Fruit fly (Drosophila melanogaster) whole organism, adult: Measurements from ENCODE around the gene CG13946.

Source experiments
- CG11617 ChIP-seq: fragments of 200-800 bp; sonication (Bioruptor generic); optimal IDR thresholded peaks from 2 replicates; lab custom pipeline; 2017; ENCODE audit warnings: mild to moderate bottlenecking, missing biosample characterization, missing genetic modification reagents, missing genetic modification characterization
- CG12768 ChIP-seq: fragments of 200-800 bp; sonication (Bioruptor generic); optimal IDR thresholded peaks from 2 replicates; lab custom pipeline; 2017; ENCODE audit warnings: missing biosample characterization, missing genetic modification characterization, mild to moderate bottlenecking, moderate library complexity, missing genetic modification reagents
- CG14711 ChIP-seq: fragments of 200-800 bp; sonication (Bioruptor generic); optimal IDR thresholded peaks from 2 replicates; lab custom pipeline; 2018; ENCODE audit warnings: missing biosample characterization, mild to moderate bottlenecking, missing genetic modification characterization, moderate library complexity
- CG1620 ChIP-seq: fragments of 200-800 bp; sonication (Bioruptor generic); optimal IDR thresholded peaks from 2 replicates; lab custom pipeline; 2016; ENCODE audit warnings: missing biosample characterization, missing genetic modification characterization
- CG33017 ChIP-seq: fragments of 200-800 bp; sonication (Bioruptor generic); optimal IDR thresholded peaks from 2 replicates; lab custom pipeline; 2018; ENCODE audit warnings: missing biosample characterization, mild to moderate bottlenecking, missing genetic modification characterization, moderate library complexity
- CG5204 ChIP-seq: fragments of 200-800 bp; sonication (Bioruptor generic); optimal IDR thresholded peaks from 2 replicates; lab custom pipeline; 2016; ENCODE audit warnings: missing biosample characterization, missing genetic modification characterization
- CG7045 ChIP-seq: fragments of 200-800 bp; sonication (Bioruptor generic); optimal IDR thresholded peaks from 2 replicates; lab custom pipeline; 2017; ENCODE audit warnings: missing biosample characterization, mild to moderate bottlenecking, missing genetic modification characterization
- CG7101 ChIP-seq: fragments of 200-800 bp; sonication (Bioruptor generic); optimal IDR thresholded peaks from 2 replicates; lab custom pipeline; 2018; ENCODE audit warnings: missing biosample characterization, mild to moderate bottlenecking, missing genetic modification characterization, moderate library complexity
- Clk ChIP-seq: fragments of 200-800 bp; sonication (Bioruptor generic); optimal IDR thresholded peaks from 2 replicates; lab custom pipeline; 2017; ENCODE audit warnings: missing biosample characterization, missing genetic modification characterization
- Crg-1 ChIP-seq: fragments of 200-800 bp; sonication (Bioruptor generic); optimal IDR thresholded peaks from 2 replicates; lab custom pipeline; 2016; ENCODE audit warnings: missing biosample characterization, missing genetic modification characterization
- Hr96 ChIP-seq: fragments of 200-800 bp; sonication (Bioruptor generic); optimal IDR thresholded peaks from 2 replicates; lab custom pipeline; 2016; ENCODE audit warnings: missing biosample characterization, missing genetic modification characterization
- Mnt ChIP-seq: fragments of 200-800 bp; sonication (Bioruptor generic); optimal IDR thresholded peaks from 2 replicates; lab custom pipeline; 2016; ENCODE audit warnings: missing biosample characterization, mild to moderate bottlenecking, missing genetic modification characterization
- bab1 ChIP-seq: fragments of 200-800 bp; sonication (Bioruptor generic); optimal IDR thresholded peaks from 3 replicates; lab custom pipeline; 2019; ENCODE audit warnings: missing biosample characterization, mild to moderate bottlenecking, missing genetic modification characterization, moderate library complexity
- cic ChIP-seq: fragments of 200-800 bp; sonication (Bioruptor generic); optimal IDR thresholded peaks from 2 replicates; lab custom pipeline; 2017; ENCODE audit warnings: missing biosample characterization, mild to moderate bottlenecking, missing genetic modification characterization, moderate library complexity
- cnc ChIP-seq, 2 experiments: fragments of >200 bp; optimal IDR thresholded peaks; 2 replicates each; lab custom pipeline; 2017
- kay ChIP-seq: fragments of 200-800 bp; sonication (Bioruptor generic); peaks from one replicate; lab custom pipeline; 2016; ENCODE audit warnings: missing biosample characterization, missing genetic modification characterization, borderline replicate concordance
- ovo ChIP-seq: fragments of 200-800 bp; sonication (Bioruptor generic); optimal IDR thresholded peaks from 2 replicates; lab custom pipeline; 2016; ENCODE audit warnings: missing biosample characterization, missing genetic modification characterization
- pad ChIP-seq: fragments of 200-800 bp; sonication (Bioruptor generic); optimal IDR thresholded peaks from 3 replicates; lab custom pipeline; 2017; ENCODE audit warnings: missing biosample characterization, missing genetic modification characterization, mild to moderate bottlenecking, moderate library complexity, missing genetic modification reagents
- tj ChIP-seq: fragments of 200-800 bp; sonication (Bioruptor generic); optimal IDR thresholded peaks from 3 replicates; lab custom pipeline; 2017; ENCODE audit warnings: missing biosample characterization, mild to moderate bottlenecking, missing genetic modification characterization, moderate library complexity
- toe ChIP-seq: fragments of 200-800 bp; sonication (Bioruptor generic); optimal IDR thresholded peaks from 2 replicates; lab custom pipeline; 2016; ENCODE audit warnings: missing biosample characterization, missing genetic modification characterization

Gene CG13946

dm6 chr2L:815785-816389, 39.6 kb downstream of the CG13946 start, which contains the start of the genes Saf6 and Pex12:
Saf6 (minus strand) TSS chr2L:815950.
Pex12 (plus strand) TSS chr2L:815993.
- TF ChIP-seq CG5204 (GFP tag; lab: Kevin White, UChicago) (no peak), CG11617 (GFP tag; lab: Kevin White, UChicago) (no peak), CG7045 (GFP tag; lab: Kevin White, UChicago) (no peak), Mnt (GFP tag; lab: Kevin White, UChicago) (peak; percentile 24), Crg-1 (no peak), bab1 (GFP tag; lab: Kevin White, UChicago) (peak; percentile 37), CG7101 (tag; lab: Kevin White, UChicago) (peak; percentile 11), Hr96 (GFP tag; lab: Kevin White, UChicago) (peak; percentile 12), toe (GFP tag; lab: Kevin White, UChicago) (no peak), CG1620 (GFP tag; lab: Kevin White, UChicago) (no peak), CG14711 (no peak), CG12768 (GFP tag; lab: Kevin White, UChicago) (peak; percentile 25), cic (no peak), ovo (no peak), Clk (no peak), tj (GFP tag; lab: Kevin White, UChicago) (peak; percentile 16), CG33017 (no peak), pad (GFP tag; lab: Kevin White, UChicago) (no peak), kay (GFP tag; lab: Kevin White, UChicago) (no peak), cnc (optimal IDR thresholded peaks at IDR 0.05; lab: Kevin White, UChicago) (no peak)

- TF ChIP-seq CG7045 (GFP tag; lab: Kevin White, UChicago): no peak
- no peak for TF ChIP-seq CG33017
- TF ChIP-seq pad (GFP tag; lab: Kevin White, UChicago): no peak
- TF ChIP-seq CG5204 (GFP tag; lab: Kevin White, UChicago): no peak
- no peak for TF ChIP-seq CG12768 (GFP tag; lab: Kevin White, UChicago)
- TF ChIP-seq tj (GFP tag; lab: Kevin White, UChicago): no peak
- TF ChIP-seq Mnt (GFP tag; lab: Kevin White, UChicago): no peak
- TF ChIP-seq CG14711: no peak
- no peak for TF ChIP-seq CG11617 (GFP tag; lab: Kevin White, UChicago)
- TF ChIP-seq kay (GFP tag; lab: Kevin White, UChicago): no peak
- no peak for TF ChIP-seq CG1620 (GFP tag; lab: Kevin White, UChicago)
- no peak for TF ChIP-seq Crg-1
- no peak for TF ChIP-seq CG7101 (tag; lab: Kevin White, UChicago)
- TF ChIP-seq bab1 (GFP tag; lab: Kevin White, UChicago): no peak
- no peak for TF ChIP-seq cic
- no peak for TF ChIP-seq ovo
- no peak for TF ChIP-seq toe (GFP tag; lab: Kevin White, UChicago)
Observed at dm6 chr2L:817850-818249, 41.5 kb downstream of the CG13946 start, which contains the start of gene CG15880. CG15880 (minus strand) TSS chr2L:817950.

dm6 chr2L:819315-820032, 43.1 kb downstream of the CG13946 start, which contains the start of the genes PGAP2 and Clp:
PGAP2 (minus strand) TSS chr2L:819508.
Clp (plus strand) TSS chr2L:819964.
- TF ChIP-seq CG33017: peak; percentile 46
- TF ChIP-seq CG12768 (GFP tag; lab: Kevin White, UChicago): peak; percentile 41
- peak; percentile 42 for TF ChIP-seq Clk
- TF ChIP-seq CG11617 (GFP tag; lab: Kevin White, UChicago): peak; percentile 78
- no peak for TF ChIP-seq kay (GFP tag; lab: Kevin White, UChicago)
- peak; percentile 66 for TF ChIP-seq Crg-1
- peak; percentile 68 for TF ChIP-seq CG14711
- peak; percentile 59 for TF ChIP-seq CG7045 (GFP tag; lab: Kevin White, UChicago)
- TF ChIP-seq tj (GFP tag; lab: Kevin White, UChicago): peak; percentile 79
- TF ChIP-seq ovo: no peak
- peak; percentile 86 for TF ChIP-seq toe (GFP tag; lab: Kevin White, UChicago)
- TF ChIP-seq CG5204 (GFP tag; lab: Kevin White, UChicago): no peak
- no peak for TF ChIP-seq cnc (optimal IDR thresholded peaks at IDR 0.05; lab: Kevin White, UChicago)
- peak; percentile 64 for TF ChIP-seq Mnt (GFP tag; lab: Kevin White, UChicago)
- peak; percentile 75 for TF ChIP-seq CG7101 (tag; lab: Kevin White, UChicago)
- TF ChIP-seq pad (GFP tag; lab: Kevin White, UChicago): peak; percentile 55
- peak; percentile 71 for TF ChIP-seq CG1620 (GFP tag; lab: Kevin White, UChicago)
- TF ChIP-seq cic: peak; percentile 21
- TF ChIP-seq bab1 (GFP tag; lab: Kevin White, UChicago): peak; percentile 53
- peak; percentile 60 for TF ChIP-seq Hr96 (GFP tag; lab: Kevin White, UChicago)

- TF ChIP-seq cnc (optimal IDR thresholded peaks at IDR 0.05; lab: Kevin White, UChicago): no peak
- peak; percentile 4 for TF ChIP-seq CG11617 (GFP tag; lab: Kevin White, UChicago)
- TF ChIP-seq bab1 (GFP tag; lab: Kevin White, UChicago): peak; percentile 68
- TF ChIP-seq CG7101 (tag; lab: Kevin White, UChicago): peak; percentile 37
- no peak for TF ChIP-seq CG7045 (GFP tag; lab: Kevin White, UChicago)
- peak; percentile 14 for TF ChIP-seq CG33017
- no peak for TF ChIP-seq Clk
- no peak for TF ChIP-seq cic
- peak; percentile 30 for TF ChIP-seq Mnt (GFP tag; lab: Kevin White, UChicago)
- no peak for TF ChIP-seq ovo
- TF ChIP-seq Crg-1: peak; percentile 10
- TF ChIP-seq CG14711: peak; percentile 97
- peak; percentile 9 for TF ChIP-seq Hr96 (GFP tag; lab: Kevin White, UChicago)
- peak; percentile 20 for TF ChIP-seq CG12768 (GFP tag; lab: Kevin White, UChicago)
Observed at dm6 chr2L:821242-821985, 45.1 kb downstream of the CG13946 start, which contains the start of gene CG3662. CG3662 (plus strand) TSS chr2L:821289.
